Worm (Caenorhabditis elegans) whole organism, midembryonic: ENCODE measurements around the gene M03F4.6.
A peak's percentile ranks its signal among the peaks of the same experiment; 100 is the strongest.

Experiments
- T22C8.4 ChIP-seq: fragments of 200-800 bp; sonication (Bioruptor generic); IDR thresholded peaks from 2 replicates; pipeline ENCODE4 v1.3.6; 2022; ENCODE audit warnings: missing genetic modification characterization, missing compliant biosample characterization
- cog-1 ChIP-seq: sonication (generic microtip); optimal IDR thresholded peaks from 2 replicates; lab custom pipeline; 2016; ENCODE audit warnings: missing genetic modification characterization, missing compliant biosample characterization
- flt-1 ChIP-seq: fragments of 200-800 bp; sonication (Bioruptor generic); IDR thresholded peaks from 2 replicates; pipeline ENCODE4 v1.3.6; 2022; ENCODE audit warnings: missing genetic modification characterization, missing compliant biosample characterization
- klf-2 ChIP-seq: fragments of 200-800 bp; sonication (Bioruptor generic); conservative IDR thresholded peaks from 2 replicates; pipeline ENCODE4 v1.3.6; 2022; ENCODE audit warnings: missing genetic modification reagents, missing genetic modification characterization, missing compliant biosample characterization
- med-1 ChIP-seq: sonication (generic microtip); optimal IDR thresholded peaks from 2 replicates; lab custom pipeline; 2017; ENCODE audit warnings: missing genetic modification characterization, mild to moderate bottlenecking, missing compliant biosample characterization, antibody characterized with exemption, missing genetic modification reagents; ENCODE audit not compliant: insufficient read depth
- ref-1 ChIP-seq: fragments of 200-800 bp; sonication (Bioruptor generic); conservative IDR thresholded peaks from 2 replicates; pipeline ENCODE4 v1.3.6; 2022; ENCODE audit warnings: missing genetic modification reagents, missing genetic modification characterization, missing compliant biosample characterization
- tab-1 ChIP-seq: fragments of 200-800 bp; sonication (Bioruptor generic); IDR thresholded peaks from 2 replicates; pipeline ENCODE4 v1.3.6; 2022; ENCODE audit warnings: missing genetic modification characterization, missing compliant biosample characterization
- ztf-23 ChIP-seq: fragments of 200-800 bp; sonication (Bioruptor generic); IDR thresholded peaks from 2 replicates; pipeline ENCODE4 v1.3.6; 2022; ENCODE audit warnings: missing genetic modification reagents, missing genetic modification characterization, missing compliant biosample characterization
- ztf-29 ChIP-seq: fragments of 200-800 bp; sonication (Bioruptor generic); IDR thresholded peaks from 2 replicates; pipeline ENCODE4 v1.3.6; 2022; ENCODE audit warnings: missing genetic modification reagents, missing genetic modification characterization, missing compliant biosample characterization

M03F4.6 gene

ce11 chrX:4960910-4961680, 8.0 kb downstream of the M03F4.6 start:
- peak; percentile 80 for TF ChIP-seq flt-1 (GFP tag; lab: Robert Waterston, UW)
- TF ChIP-seq ztf-29 (GFP tag; lab: Robert Waterston, UW), result no peak
- no peak for TF ChIP-seq klf-2
- no peak for TF ChIP-seq med-1 (GFP tag; lab: Kevin White, UChicago)
- peak; percentile 57 for TF ChIP-seq ref-1 (GFP tag; lab: Robert Waterston, UW)
- peak; percentile 41; the same call in 1 of the 2 replicates for TF ChIP-seq ztf-23
- no peak for TF ChIP-seq tab-1 (GFP tag; lab: Robert Waterston, UW)
- 0 out of 2 replicates have a peak, but pooled peaks have one; percentile 31 for TF ChIP-seq T22C8.4
- TF ChIP-seq cog-1 (tag; lab: Kevin White, UChicago), result no peak

- TF ChIP-seq klf-2, result no peak
- TF ChIP-seq tab-1 (GFP tag; lab: Robert Waterston, UW), result 0 out of 2 replicates have a peak, but pooled peaks have one; percentile 22
- TF ChIP-seq flt-1 (GFP tag; lab: Robert Waterston, UW), result peak; percentile 62; the same call in 1 of the 2 replicates
- TF ChIP-seq ref-1 (GFP tag; lab: Robert Waterston, UW), result no peak
Measured at ce11 chrX:4960422-4960821, 8.7 kb downstream of the M03F4.6 start, which contains the start of gene act-4. act-4 (plus strand) TSS chrX:4960621.

- TF ChIP-seq cog-1 (tag; lab: Kevin White, UChicago) (no peak), tab-1 (GFP tag; lab: Robert Waterston, UW) (no peak), ztf-23 (no peak), med-1 (GFP tag; lab: Kevin White, UChicago) (no peak), T22C8.4 (no peak), ref-1 (GFP tag; lab: Robert Waterston, UW) (no peak), ztf-29 (GFP tag; lab: Robert Waterston, UW) (no peak), flt-1 (GFP tag; lab: Robert Waterston, UW) (no peak), klf-2 (no peak)
Measured at ce11 chrX:4959440-4959839, 9.7 kb downstream of the M03F4.6 start.

- no peak for TF ChIP-seq ztf-29 (GFP tag; lab: Robert Waterston, UW)
- TF ChIP-seq klf-2, result no peak
- no peak for TF ChIP-seq cog-1 (tag; lab: Kevin White, UChicago)
- TF ChIP-seq flt-1 (GFP tag; lab: Robert Waterston, UW), result no peak
- TF ChIP-seq T22C8.4, result no peak
- TF ChIP-seq tab-1 (GFP tag; lab: Robert Waterston, UW), result no peak
- TF ChIP-seq ref-1 (GFP tag; lab: Robert Waterston, UW), result no peak
- TF ChIP-seq med-1 (GFP tag; lab: Kevin White, UChicago), result no peak
- no peak for TF ChIP-seq ztf-23
Measured at ce11 chrX:4958986-4959385, 10.1 kb downstream of the M03F4.6 start.

ce11 chrX:4957259-4957658, 11.9 kb downstream of the M03F4.6 start, which contains the start of gene M03F4.4:
M03F4.4 (minus strand) TSS chrX:4957418.
- TF ChIP-seq flt-1 (GFP tag; lab: Robert Waterston, UW), result no peak
- TF ChIP-seq T22C8.4, result no peak
- TF ChIP-seq cog-1 (tag; lab: Kevin White, UChicago), result peak; percentile 41
- TF ChIP-seq klf-2, result no peak
- TF ChIP-seq ztf-29 (GFP tag; lab: Robert Waterston, UW), result no peak
- TF ChIP-seq tab-1 (GFP tag; lab: Robert Waterston, UW), result no peak
- TF ChIP-seq ref-1 (GFP tag; lab: Robert Waterston, UW), result no peak
- no peak for TF ChIP-seq ztf-23

- TF ChIP-seq T22C8.4 (no peak), ztf-23 (no peak), cog-1 (tag; lab: Kevin White, UChicago) (no peak), ztf-29 (GFP tag; lab: Robert Waterston, UW) (no peak)
Measured at ce11 chrX:4947749-4948148, 21.4 kb downstream of the M03F4.6 start, which contains the start of gene tyra-3. tyra-3 (plus strand) TSS chrX:4948049.

- no peak for TF ChIP-seq ztf-23
- TF ChIP-seq klf-2, result no peak
- no peak for TF ChIP-seq T22C8.4
- TF ChIP-seq cog-1 (tag; lab: Kevin White, UChicago), result no peak
Measured at ce11 chrX:4938990-4939389, 30.1 kb downstream of the M03F4.6 start.

- no peak for TF ChIP-seq tab-1 (GFP tag; lab: Robert Waterston, UW)
- no peak for TF ChIP-seq med-1 (GFP tag; lab: Kevin White, UChicago)
- TF ChIP-seq ref-1 (GFP tag; lab: Robert Waterston, UW), result no peak
- no peak for TF ChIP-seq ztf-29 (GFP tag; lab: Robert Waterston, UW)
- no peak for TF ChIP-seq flt-1 (GFP tag; lab: Robert Waterston, UW)
Measured at ce11 chrX:4932964-4933363, 36.2 kb downstream of the M03F4.6 start.

- no peak for TF ChIP-seq ztf-29 (GFP tag; lab: Robert Waterston, UW)
Measured at ce11 chrX:4932023-4932422, 37.1 kb downstream of the M03F4.6 start.

ce11 chrX:4929657-4930056, 39.5 kb downstream of the M03F4.6 start, which contains the start of gene mct-4:
mct-4 (minus strand) TSS chrX:4929757.
- TF ChIP-seq ztf-29 (GFP tag; lab: Robert Waterston, UW) (no peak), tab-1 (GFP tag; lab: Robert Waterston, UW) (no peak), T22C8.4 (no peak), flt-1 (GFP tag; lab: Robert Waterston, UW) (no peak), ref-1 (GFP tag; lab: Robert Waterston, UW) (no peak)
